Worm (Caenorhabditis elegans) whole organism, L2 larva: Measurements from ENCODE around the gene F14D7.6.

Experiments
- C34F6.9 ChIP-seq: fragments of 150-350 bp; optimal IDR thresholded peaks from 2 replicates; lab custom pipeline; 2014; ENCODE audit warnings: missing biosample characterization, missing genetic modification characterization
- F13H6.1 ChIP-seq: sonication (generic microtip); optimal IDR thresholded peaks from 2 replicates; lab custom pipeline; 2016; ENCODE audit warnings: missing genetic modification characterization, missing compliant biosample characterization
- R02D3.7 ChIP-seq: fragments of 150-350 bp; optimal IDR thresholded peaks from 2 replicates; lab custom pipeline; 2014; ENCODE audit warnings: missing biosample characterization, missing genetic modification characterization
- alr-1 ChIP-seq: fragments of 150-350 bp; optimal IDR thresholded peaks from 2 replicates; lab custom pipeline; 2014; ENCODE audit warnings: missing biosample characterization, missing genetic modification characterization
- aly-2 ChIP-seq: fragments of 150-350 bp; optimal IDR thresholded peaks from 2 replicates; lab custom pipeline; 2014; ENCODE audit warnings: missing biosample characterization, missing genetic modification characterization
- ama-1 ChIP-seq: fragments of 150-350 bp; optimal IDR thresholded peaks from 2 replicates; lab custom pipeline; 2018; ENCODE audit warnings: inconsistent platforms
- blmp-1 ChIP-seq: sonication (generic microtip); optimal IDR thresholded peaks from 2 replicates; lab custom pipeline; 2017; ENCODE audit warnings: missing genetic modification characterization, mild to moderate bottlenecking, missing compliant biosample characterization, antibody characterized with exemption, moderate library complexity; ENCODE audit not compliant: insufficient read depth
- ceh-16 ChIP-seq: fragments of 150-350 bp; optimal IDR thresholded peaks from 2 replicates; lab custom pipeline; 2014; ENCODE audit warnings: missing biosample characterization, missing genetic modification characterization
- ceh-82 ChIP-seq: fragments of 150-350 bp; optimal IDR thresholded peaks from 2 replicates; lab custom pipeline; 2014; ENCODE audit warnings: missing biosample characterization, missing genetic modification characterization
- crh-2 ChIP-seq: sonication (generic microtip); optimal IDR thresholded peaks from 2 replicates; lab custom pipeline; 2017; ENCODE audit warnings: missing biosample characterization, missing genetic modification characterization
- elt-1 ChIP-seq: fragments of 150-350 bp; optimal IDR thresholded peaks from 2 replicates; lab custom pipeline; 2014; ENCODE audit warnings: missing biosample characterization, missing genetic modification characterization
- elt-3 ChIP-seq: sonication (generic microtip); optimal IDR thresholded peaks from 2 replicates; lab custom pipeline; 2017; ENCODE audit warnings: missing biosample characterization, missing genetic modification characterization
- fos-1 ChIP-seq: fragments of 150-350 bp; optimal IDR thresholded peaks from 2 replicates; lab custom pipeline; 2014; ENCODE audit warnings: missing biosample characterization, missing genetic modification characterization
- gmeb-1 ChIP-seq: fragments of 150-350 bp; optimal IDR thresholded peaks from 2 replicates; lab custom pipeline; 2014; ENCODE audit warnings: missing biosample characterization, missing genetic modification characterization
- lin-11 ChIP-seq: fragments of 150-350 bp; sonication (generic microtip); optimal IDR thresholded peaks from 2 replicates; lab custom pipeline; 2014; ENCODE audit warnings: missing biosample characterization, missing genetic modification characterization, inconsistent platforms, mixed read lengths
- lin-13 ChIP-seq: fragments of 150-350 bp; optimal IDR thresholded peaks from 2 replicates; lab custom pipeline; 2014; ENCODE audit warnings: missing biosample characterization, missing genetic modification reagents, missing genetic modification characterization
- lin-39 ChIP-seq: fragments of 150-350 bp; optimal IDR thresholded peaks from 2 replicates; lab custom pipeline; 2014; ENCODE audit warnings: missing biosample characterization, missing genetic modification reagents, missing genetic modification characterization
- lsy-2 ChIP-seq, 2 experiments: fragments of 150-350 bp in 1 of 2; sonication (generic microtip) in 1 of 2; optimal IDR thresholded peaks; 2 replicates each; lab custom pipeline; 2014 to 2017; ENCODE audit warnings: missing biosample characterization in 2 of 2, missing genetic modification characterization in 2 of 2
- mdl-1 ChIP-seq, 2 experiments: fragments of 150-350 bp in 1 of 2; sonication (generic microtip) in 1 of 2; optimal IDR thresholded peaks; 2 replicates each; lab custom pipeline; 2017; ENCODE audit warnings: missing biosample characterization in 2 of 2, missing genetic modification characterization in 2 of 2
- nhr-10 ChIP-seq: sonication (generic microtip); optimal IDR thresholded peaks from 2 replicates; lab custom pipeline; 2017; ENCODE audit warnings: missing biosample characterization, missing genetic modification characterization
- nhr-11 ChIP-seq: fragments of 150-350 bp; optimal IDR thresholded peaks from 2 replicates; lab custom pipeline; 2014; ENCODE audit warnings: missing biosample characterization, missing genetic modification characterization
- nhr-129 ChIP-seq: fragments of 150-350 bp; optimal IDR thresholded peaks from 2 replicates; lab custom pipeline; 2014; ENCODE audit warnings: missing biosample characterization, missing genetic modification characterization
- nhr-21 ChIP-seq: fragments of 150-350 bp; optimal IDR thresholded peaks from 2 replicates; lab custom pipeline; 2014; ENCODE audit warnings: missing biosample characterization, missing genetic modification characterization
- nhr-237 ChIP-seq: fragments of 150-350 bp; optimal IDR thresholded peaks from 2 replicates; lab custom pipeline; 2014; ENCODE audit warnings: missing biosample characterization, missing genetic modification characterization
- nhr-25 ChIP-seq: fragments of 150-350 bp; sonication (generic microtip); optimal IDR thresholded peaks from 3 replicates; lab custom pipeline; 2014; ENCODE audit warnings: missing biosample characterization, missing genetic modification characterization
- nhr-77 ChIP-seq: fragments of 150-350 bp; optimal IDR thresholded peaks from 2 replicates; lab custom pipeline; 2014; ENCODE audit warnings: missing biosample characterization, missing genetic modification characterization
- peb-1 ChIP-seq: fragments of 150-350 bp; optimal IDR thresholded peaks from 2 replicates; lab custom pipeline; 2014; ENCODE audit warnings: missing biosample characterization, missing genetic modification characterization
- snpc-4 ChIP-seq: fragments of 150-350 bp; optimal IDR thresholded peaks from 2 replicates; lab custom pipeline; 2014; ENCODE audit warnings: missing biosample characterization, missing genetic modification characterization
- unc-39 ChIP-seq: fragments of 150-350 bp; optimal IDR thresholded peaks from 2 replicates; lab custom pipeline; 2014; ENCODE audit warnings: missing biosample characterization, missing genetic modification characterization
- unc-55 ChIP-seq: fragments of 150-350 bp; sonication (generic microtip); optimal IDR thresholded peaks from 3 replicates; lab custom pipeline; 2014; ENCODE audit warnings: missing biosample characterization, missing genetic modification reagents, missing genetic modification characterization
- unc-62 ChIP-seq: fragments of 150-350 bp; optimal IDR thresholded peaks from 2 replicates; lab custom pipeline; 2014; ENCODE audit warnings: missing biosample characterization, missing genetic modification reagents, missing genetic modification characterization
- ztf-1 ChIP-seq: fragments of 200-800 bp; sonication (Bioruptor generic); conservative IDR thresholded peaks from 2 replicates; pipeline ENCODE4 v1.3.6; 2022; ENCODE audit warnings: missing genetic modification characterization, missing compliant biosample characterization

The F14D7.6 gene

DNA sequence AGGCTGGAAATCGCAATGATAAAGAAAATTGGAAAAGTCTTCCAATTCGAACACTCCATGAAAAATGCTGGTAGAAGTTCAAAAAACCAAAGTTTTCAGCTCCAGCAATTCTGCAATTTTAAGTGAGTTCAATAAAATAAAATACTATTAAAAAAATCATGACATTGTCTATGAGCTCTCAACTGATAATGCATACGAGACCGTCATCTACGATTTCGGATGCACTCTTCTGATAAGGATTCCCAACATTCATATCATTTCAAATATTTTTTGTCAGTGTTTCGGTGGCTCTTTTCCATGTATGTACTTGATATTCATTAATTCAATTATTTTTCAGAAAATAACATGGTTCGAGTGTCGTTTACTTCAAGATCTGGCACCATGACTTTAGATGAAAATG is at the start of gene F14D7.6:
TSS of gene F14D7.6 (plus strand) at position 338 of the 400 bp plus-strand sequence.
- peak; percentile 52 for TF ChIP-seq fos-1 (tag; lab: Kevin White, UChicago)
- no peak for TF ChIP-seq nhr-21 (tag; lab: Kevin White, UChicago)
- TF ChIP-seq crh-2 = no peak

DNA sequence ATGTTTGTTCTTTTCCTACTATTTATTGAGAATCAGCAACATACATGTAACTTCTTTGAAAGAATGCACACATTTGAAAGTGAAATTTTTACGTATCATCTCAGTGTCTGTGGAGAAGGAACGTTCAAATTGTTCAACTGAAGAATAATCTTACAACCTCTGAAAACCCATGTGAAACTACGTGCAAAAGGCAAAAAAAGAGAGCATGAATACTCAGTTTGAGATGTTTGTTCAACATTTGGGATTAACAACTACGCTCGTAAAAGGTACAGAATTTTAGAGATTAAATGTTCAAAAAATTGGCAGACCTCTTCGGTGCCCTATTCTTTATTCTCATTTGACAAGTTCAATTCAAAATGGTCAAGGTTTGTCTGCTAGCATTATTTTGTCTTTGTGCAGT is 49.2 kb upstream of the F14D7.6 start, which contains the start of gene K02E11.5:
TSS of gene K02E11.5 (plus strand) at position 301 of the 400 bp plus-strand sequence.
- TF ChIP-seq nhr-237 (tag; lab: Kevin White, UChicago) = no peak
- no peak for TF ChIP-seq C34F6.9
- no peak for TF ChIP-seq gmeb-1 (tag; lab: Kevin White, UChicago)
- no peak for TF ChIP-seq lin-39 (tag; lab: Kevin White, UChicago)
- TF ChIP-seq, all 48 proteins: peak for 0

DNA sequence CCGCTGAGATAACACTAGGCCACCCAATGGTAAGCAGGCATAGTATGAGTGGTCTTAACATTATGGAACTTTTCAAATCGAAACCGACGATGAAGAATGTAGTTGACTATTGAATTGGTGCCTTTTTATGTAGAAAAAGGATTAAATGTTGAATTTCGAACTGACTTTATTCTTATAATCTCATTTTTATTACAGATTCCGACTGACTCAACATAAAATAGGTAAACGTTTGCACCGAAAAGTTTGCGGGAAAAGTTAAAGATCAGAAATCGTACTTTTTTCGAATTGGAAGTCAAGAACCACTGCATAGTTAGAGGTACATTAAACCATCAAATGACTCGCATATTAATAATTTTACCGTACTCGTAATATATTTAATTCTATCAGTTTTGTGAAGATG is 47.0 kb upstream of the F14D7.6 start, which contains the start of gene K02E11.7:
TSS of gene K02E11.7 (minus strand) at position 101 of the 400 bp plus-strand sequence.
- TF ChIP-seq lsy-2 (tag; optimal IDR thresholded peaks at IDR 0.05; lab: Kevin White, UChicago) (no peak), blmp-1 (no peak), alr-1 (tag; lab: Kevin White, UChicago) (no peak), aly-2 (tag; lab: Kevin White, UChicago) (no peak)

ce11 chrV:14256813-14257212 is 44.4 kb upstream of the F14D7.6 start, which contains the start of gene sre-8:
Gene sre-8, plus strand, starts transcription at chrV:14257113.
- TF ChIP-seq nhr-11 (tag; lab: Kevin White, UChicago) (no peak), mdl-1 (tag; optimal IDR thresholded peaks at IDR 0.05; lab: Kevin White, UChicago) (no peak), unc-39 (tag; lab: Kevin White, UChicago) (no peak), nhr-237 (tag; lab: Kevin White, UChicago) (no peak), lin-11 (tag; lab: Kevin White, UChicago) (no peak), elt-1 (tag; lab: Kevin White, UChicago) (no peak), unc-62 (no peak), ceh-16 (tag; lab: Kevin White, UChicago) (no peak), nhr-77 (tag; lab: Kevin White, UChicago) (no peak), nhr-25 (tag; lab: Kevin White, UChicago) (no peak), aly-2 (tag; lab: Kevin White, UChicago) (no peak), ceh-82 (no peak), nhr-129 (tag; lab: Kevin White, UChicago) (no peak), unc-55 (GFP tag; lab: Kevin White, UChicago) (no peak), R02D3.7 (no peak), lsy-2 (tag; optimal IDR thresholded peaks at IDR 0.05; lab: Kevin White, UChicago) (no peak), F13H6.1 (no peak), ama-1 (lab: Kevin White, UChicago) (no peak), nhr-10 (tag; lab: Kevin White, UChicago) (no peak)

DNA sequence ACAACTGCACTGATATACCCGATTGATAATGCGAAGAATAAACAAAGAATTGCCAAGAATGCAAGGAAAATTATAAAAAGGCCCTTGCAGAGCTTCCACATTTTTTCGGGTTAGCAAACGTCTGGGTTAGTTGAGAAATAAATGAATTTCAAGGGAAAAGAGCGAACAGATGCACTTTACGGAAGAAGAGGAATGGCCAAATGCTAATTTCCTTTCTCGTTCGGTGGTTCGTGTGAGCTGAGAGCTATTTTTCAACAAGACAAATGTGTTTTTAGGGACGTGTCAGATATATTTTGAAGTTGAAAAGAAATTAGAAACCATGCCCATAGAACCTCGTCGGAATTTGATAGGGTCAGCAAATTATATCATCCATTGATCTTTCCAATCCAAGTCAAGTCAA is 40.4 kb upstream of the F14D7.6 start, which contains the start of gene F40G12.2:
TSS of gene F40G12.2 (minus strand) at position 101 of the 400 bp plus-strand sequence.
- TF ChIP-seq lin-39 (tag; lab: Kevin White, UChicago) (no peak), nhr-129 (tag; lab: Kevin White, UChicago) (no peak), nhr-25 (tag; lab: Kevin White, UChicago) (no peak)

ce11 chrV:14267326-14267942 is 33.8 kb upstream of the F14D7.6 start:
- TF ChIP-seq snpc-4 (peak; percentile 22), peb-1 (tag; lab: Kevin White, UChicago) (no peak)

- TF ChIP-seq lin-13 (GFP tag; lab: Kevin White, UChicago) (no peak), ztf-1 (GFP tag; lab: Robert Waterston, UW) (no peak), gmeb-1 (tag; lab: Kevin White, UChicago) (no peak), elt-3 (tag; lab: Kevin White, UChicago) (no peak)
Observed at ce11 chrV:14268616-14269015, 32.6 kb upstream of the F14D7.6 start, which contains the start of gene F40G12.4. Gene F40G12.4, minus strand, starts transcription at chrV:14268716.
